Worm (Caenorhabditis elegans) whole organism, early embryonic: Measurements from ENCODE around the gene C46E10.3.

Experiments
- F13C5.2 ChIP-seq: sonication (generic microtip); optimal IDR thresholded peaks from 2 replicates; lab custom pipeline; 2017; ENCODE audit warnings: mild to moderate bottlenecking, missing genetic modification characterization, inconsistent platforms, missing compliant biosample characterization
- ama-1 ChIP-seq: fragments of 150-350 bp; optimal IDR thresholded peaks from 2 replicates; lab custom pipeline; 2014
- ceh-13 ChIP-seq: fragments of 200-800 bp; sonication (Bioruptor generic); optimal IDR thresholded peaks from 2 replicates; lab custom pipeline; 2018; ENCODE audit warnings: mild to moderate bottlenecking, missing genetic modification characterization, missing compliant biosample characterization
- ceh-36 ChIP-seq: sonication (generic microtip); optimal IDR thresholded peaks from 2 replicates; lab custom pipeline; 2016; ENCODE audit warnings: missing genetic modification characterization, inconsistent platforms, missing compliant biosample characterization
- hmg-4 ChIP-seq: fragments of 200-800 bp; sonication (Bioruptor generic); optimal IDR thresholded peaks from 2 replicates; lab custom pipeline; 2018; ENCODE audit warnings: mild to moderate bottlenecking, missing genetic modification characterization, missing compliant biosample characterization
- hnd-1 ChIP-seq: sonication (generic microtip); optimal IDR thresholded peaks from 2 replicates; lab custom pipeline; 2016; ENCODE audit warnings: missing genetic modification characterization, missing compliant biosample characterization
- tbx-37 ChIP-seq: fragments of 200-800 bp; sonication (Bioruptor generic); conservative IDR thresholded peaks from 2 replicates; pipeline ENCODE4 v1.3.6; 2022; ENCODE audit warnings: missing genetic modification reagents, missing genetic modification characterization, missing compliant biosample characterization

DNA sequence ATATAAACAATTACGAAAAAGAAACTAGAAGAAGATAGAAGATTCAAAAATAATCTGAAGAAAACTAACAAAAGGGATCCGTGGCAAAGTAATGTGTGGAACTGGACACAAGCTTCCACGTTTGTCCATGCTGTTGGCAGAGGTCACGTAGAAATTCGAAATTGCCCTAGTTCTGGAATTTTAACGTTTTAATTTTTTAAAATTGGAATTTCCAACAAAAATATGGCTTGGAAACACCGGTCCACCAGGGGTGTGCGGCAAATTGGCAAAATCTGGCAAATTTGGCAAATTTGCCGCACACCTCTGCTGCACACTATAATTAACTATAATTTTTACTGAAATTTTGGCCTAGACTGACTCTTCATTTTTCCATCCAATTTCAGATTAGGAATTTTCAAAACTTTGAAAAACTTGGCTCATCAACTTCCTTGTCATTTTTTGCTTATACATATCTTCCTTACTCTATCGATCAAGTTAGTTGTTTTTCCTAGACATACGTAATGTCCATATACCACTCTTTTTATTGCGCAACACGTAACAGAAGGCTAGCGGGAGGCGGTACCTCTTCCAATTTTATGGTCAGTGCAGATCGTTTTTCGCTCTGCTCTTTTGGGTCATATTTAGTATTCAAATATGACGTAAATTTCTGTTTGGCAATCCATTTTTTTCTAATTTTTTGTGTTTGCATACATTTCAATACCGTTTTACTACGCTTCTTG lies 39.6 kb upstream of the C46E10.3 start, which contains the start of gene F19B10.10:
- TF ChIP-seq hnd-1 (tag; lab: Kevin White, UChicago) (no peak), tbx-37 (GFP tag; lab: Robert Waterston, UW) (no peak), ama-1 (lab: Kevin White, UChicago) (no peak), F13C5.2 (no peak), ceh-36 (tag; lab: Kevin White, UChicago) (no peak), hmg-4 (no peak), ceh-13 (GFP tag; lab: Kevin White, UChicago) (no peak)
